Worm (Caenorhabditis elegans) whole organism, early embryonic: Measurements from ENCODE around the gene atz-1.

Source experiments
- B0310.2 ChIP-seq: sonication (generic microtip); optimal IDR thresholded peaks from 2 replicates; lab custom pipeline; 2016; ENCODE audit warnings: mild to moderate bottlenecking, missing genetic modification characterization, missing compliant biosample characterization
- F13C5.2 ChIP-seq: sonication (generic microtip); optimal IDR thresholded peaks from 2 replicates; lab custom pipeline; 2017; ENCODE audit warnings: mild to moderate bottlenecking, missing genetic modification characterization, inconsistent platforms, missing compliant biosample characterization
- aly-1 ChIP-seq: sonication (generic microtip); optimal IDR thresholded peaks from 2 replicates; lab custom pipeline; 2016; ENCODE audit warnings: missing genetic modification characterization, missing compliant biosample characterization
- ama-1 ChIP-seq: fragments of 150-350 bp; optimal IDR thresholded peaks from 2 replicates; lab custom pipeline; 2014
- ceh-13 ChIP-seq: fragments of 200-800 bp; sonication (Bioruptor generic); optimal IDR thresholded peaks from 2 replicates; lab custom pipeline; 2018; ENCODE audit warnings: mild to moderate bottlenecking, missing genetic modification characterization, missing compliant biosample characterization
- ceh-36 ChIP-seq: sonication (generic microtip); optimal IDR thresholded peaks from 2 replicates; lab custom pipeline; 2016; ENCODE audit warnings: missing genetic modification characterization, inconsistent platforms, missing compliant biosample characterization
- ets-7 ChIP-seq: sonication (generic microtip); optimal IDR thresholded peaks from 2 replicates; lab custom pipeline; 2016; ENCODE audit warnings: missing genotype, missing genetic modification characterization, missing compliant biosample characterization
- flt-1 ChIP-seq: fragments of 200-800 bp; sonication (Bioruptor generic); IDR thresholded peaks from 2 replicates; pipeline ENCODE4 v1.3.6; 2022; ENCODE audit warnings: missing genetic modification characterization, missing compliant biosample characterization
- hmbx-1 ChIP-seq: sonication (generic microtip); optimal IDR thresholded peaks from 2 replicates; lab custom pipeline; 2016; ENCODE audit warnings: mild to moderate bottlenecking, missing genetic modification characterization, missing compliant biosample characterization
- hmg-4 ChIP-seq: fragments of 200-800 bp; sonication (Bioruptor generic); optimal IDR thresholded peaks from 2 replicates; lab custom pipeline; 2018; ENCODE audit warnings: mild to moderate bottlenecking, missing genetic modification characterization, missing compliant biosample characterization
- hnd-1 ChIP-seq: sonication (generic microtip); optimal IDR thresholded peaks from 2 replicates; lab custom pipeline; 2016; ENCODE audit warnings: missing genetic modification characterization, missing compliant biosample characterization
- pes-1 ChIP-seq: fragments of 200-800 bp; sonication (Bioruptor generic); IDR thresholded peaks from 2 replicates; pipeline ENCODE4 v1.3.6; 2022; ENCODE audit warnings: missing genetic modification reagents, missing genetic modification characterization, missing compliant biosample characterization
- scrt-1 ChIP-seq: fragments of 200-800 bp; sonication (Bioruptor generic); IDR thresholded peaks from 2 replicates; pipeline ENCODE4 v1.3.6; 2022; ENCODE audit warnings: missing genetic modification characterization, missing compliant biosample characterization
- sea-1 ChIP-seq: fragments of 200-800 bp; sonication (Bioruptor generic); conservative IDR thresholded peaks from 2 replicates; pipeline ENCODE4 v1.3.6; 2022; ENCODE audit warnings: missing genetic modification characterization, missing compliant biosample characterization
- tbx-11 ChIP-seq: fragments of 200-800 bp; sonication (Bioruptor generic); IDR thresholded peaks from 2 replicates; pipeline ENCODE4 v1.3.6; 2022; ENCODE audit warnings: missing genetic modification characterization, missing compliant biosample characterization
- tbx-37 ChIP-seq: fragments of 200-800 bp; sonication (Bioruptor generic); conservative IDR thresholded peaks from 2 replicates; pipeline ENCODE4 v1.3.6; 2022; ENCODE audit warnings: missing genetic modification reagents, missing genetic modification characterization, missing compliant biosample characterization
- tra-4 ChIP-seq: sonication (generic microtip); optimal IDR thresholded peaks from 2 replicates; lab custom pipeline; 2017; ENCODE audit warnings: missing genetic modification characterization, missing compliant biosample characterization

The atz-1 gene

DNA sequence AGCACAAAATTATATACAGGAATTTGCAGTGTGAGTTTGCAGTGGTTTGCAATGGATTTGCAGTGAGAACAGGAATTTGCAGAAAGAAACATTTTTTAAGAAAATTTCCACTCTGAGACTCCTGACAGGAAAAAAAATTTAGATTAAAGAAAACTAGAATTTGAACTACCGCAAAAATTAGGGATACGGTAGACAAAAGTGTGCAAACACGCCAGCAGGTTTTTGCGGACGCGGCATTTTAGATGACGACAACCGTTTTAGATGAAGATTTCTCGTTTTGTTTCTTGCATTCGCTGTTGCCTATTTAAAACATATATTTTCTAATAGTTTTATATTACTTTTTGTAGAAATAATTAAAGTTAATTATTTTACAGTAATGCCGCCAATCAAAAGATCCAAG lies 4.0 kb downstream of the atz-1 start, which contains the start of gene wdr-46:
Gene wdr-46 (plus strand): TSS at position 375 of the 400 bp plus-strand sequence.
- peak; percentile 67 for TF ChIP-seq ama-1 (lab: Kevin White, UChicago)
- no peak for TF ChIP-seq ets-7 (tag; lab: Kevin White, UChicago)
- peak; percentile 41; the same call in 1 of the 2 replicates for TF ChIP-seq flt-1 (GFP tag; lab: Robert Waterston, UW)
- no peak for TF ChIP-seq B0310.2 (tag; lab: Kevin White, UChicago)
- TF ChIP-seq ceh-36 (tag; lab: Kevin White, UChicago): peak; percentile 28
- peak; percentile 37 for TF ChIP-seq F13C5.2 (tag; lab: Kevin White, UChicago)
- no peak for TF ChIP-seq tbx-11 (GFP tag; lab: Robert Waterston, UW)

- no peak for TF ChIP-seq aly-1 (tag; lab: Kevin White, UChicago)
- TF ChIP-seq hmg-4: no peak
- no peak for TF ChIP-seq B0310.2 (tag; lab: Kevin White, UChicago)
- TF ChIP-seq pes-1: no peak
- no peak for TF ChIP-seq tbx-37
- no peak for TF ChIP-seq tra-4 (tag; lab: Kevin White, UChicago)
- no peak for TF ChIP-seq F13C5.2 (tag; lab: Kevin White, UChicago)
- TF ChIP-seq tbx-11 (GFP tag; lab: Robert Waterston, UW): no peak
- no peak for TF ChIP-seq hnd-1 (tag; lab: Kevin White, UChicago)
- TF ChIP-seq ets-7 (tag; lab: Kevin White, UChicago): no peak
- no peak for TF ChIP-seq sea-1 (GFP tag; lab: Robert Waterston, UW)
Observed at ce11 chrIV:12371340-12371739, 4.6 kb downstream of the atz-1 start.

ce11 chrIV:12366571-12366970 lies 9.3 kb downstream of the atz-1 start:
- TF ChIP-seq F13C5.2 (tag; lab: Kevin White, UChicago) (no peak), ceh-36 (tag; lab: Kevin White, UChicago) (no peak), B0310.2 (tag; lab: Kevin White, UChicago) (no peak), flt-1 (GFP tag; lab: Robert Waterston, UW) (no peak), aly-1 (tag; lab: Kevin White, UChicago) (no peak), hnd-1 (tag; lab: Kevin White, UChicago) (no peak)

- TF ChIP-seq sea-1 (GFP tag; lab: Robert Waterston, UW) (0 out of 2 replicates have a peak, but pooled peaks have one; percentile 14), F13C5.2 (tag; lab: Kevin White, UChicago) (no peak), tbx-37 (no peak)
Observed at ce11 chrIV:12364964-12365363, 11.0 kb downstream of the atz-1 start.

- TF ChIP-seq tra-4 (tag; lab: Kevin White, UChicago) (no peak), B0310.2 (tag; lab: Kevin White, UChicago) (no peak), hmg-4 (no peak), ets-7 (tag; lab: Kevin White, UChicago) (no peak), F13C5.2 (tag; lab: Kevin White, UChicago) (no peak), tbx-37 (no peak), hnd-1 (tag; lab: Kevin White, UChicago) (no peak), tbx-11 (GFP tag; lab: Robert Waterston, UW) (no peak), flt-1 (GFP tag; lab: Robert Waterston, UW) (no peak), ama-1 (lab: Kevin White, UChicago) (no peak), pes-1 (no peak), ceh-36 (tag; lab: Kevin White, UChicago) (no peak), ceh-13 (GFP tag; lab: Kevin White, UChicago) (no peak), aly-1 (tag; lab: Kevin White, UChicago) (no peak), scrt-1 (no peak), sea-1 (GFP tag; lab: Robert Waterston, UW) (no peak), hmbx-1 (tag; lab: Kevin White, UChicago) (no peak)
Observed at ce11 chrIV:12361392-12362092, 14.4 kb downstream of the atz-1 start, which contains the start of the genes ccr-4 and ZC518.8. ccr-4 (plus strand) TSS chrIV:12361542. ZC518.8 (minus strand) TSS chrIV:12361908.

ce11 chrIV:12360742-12361195 lies 15.2 kb downstream of the atz-1 start, which contains the start of gene sec-24.2:
sec-24.2 (minus strand) TSS chrIV:12360792.
- TF ChIP-seq pes-1 (no peak), F13C5.2 (tag; lab: Kevin White, UChicago) (no peak), tra-4 (tag; lab: Kevin White, UChicago) (no peak), hmg-4 (no peak), ceh-36 (tag; lab: Kevin White, UChicago) (no peak), ets-7 (tag; lab: Kevin White, UChicago) (no peak), ceh-13 (GFP tag; lab: Kevin White, UChicago) (no peak), ama-1 (lab: Kevin White, UChicago) (no peak), hmbx-1 (tag; lab: Kevin White, UChicago) (no peak), flt-1 (GFP tag; lab: Robert Waterston, UW) (no peak), B0310.2 (tag; lab: Kevin White, UChicago) (no peak)

DNA sequence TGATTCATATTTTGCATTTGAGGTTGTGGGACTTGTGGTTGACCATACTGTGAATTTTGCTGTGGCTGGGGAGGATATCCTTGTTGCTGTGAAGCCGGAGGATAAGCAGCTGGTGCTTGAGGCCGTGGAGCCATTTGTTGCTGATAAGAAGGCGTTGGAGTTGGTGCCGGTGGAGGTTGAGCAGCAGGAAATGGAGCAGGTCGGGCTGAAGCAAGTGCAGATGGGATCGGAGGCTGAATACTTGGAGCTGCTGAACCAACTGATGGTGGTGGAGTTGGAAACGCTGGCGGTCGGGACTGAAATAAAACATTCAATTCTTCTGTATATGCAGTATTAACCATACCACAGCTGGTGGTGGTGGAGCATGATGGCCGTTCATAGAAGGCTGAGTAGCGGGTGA lies 15.9 kb downstream of the atz-1 start:
- no peak for TF ChIP-seq flt-1 (GFP tag; lab: Robert Waterston, UW)
- TF ChIP-seq hmbx-1 (tag; lab: Kevin White, UChicago): no peak
- no peak for TF ChIP-seq tbx-11 (GFP tag; lab: Robert Waterston, UW)
- TF ChIP-seq ceh-13 (GFP tag; lab: Kevin White, UChicago): no peak
- no peak for TF ChIP-seq ceh-36 (tag; lab: Kevin White, UChicago)
- TF ChIP-seq pes-1: no peak
- no peak for TF ChIP-seq B0310.2 (tag; lab: Kevin White, UChicago)
- TF ChIP-seq tra-4 (tag; lab: Kevin White, UChicago): no peak
- TF ChIP-seq tbx-37: no peak
